Worm (Caenorhabditis elegans) whole organism, late embryonic: ENCODE results near the gene ctr-9.

Experiments
- F13H6.1 ChIP-seq: sonication (generic microtip); optimal IDR thresholded peaks from 2 replicates; lab custom pipeline; 2016; ENCODE audit warnings: missing genetic modification characterization, missing compliant biosample characterization
- K09A11.1 ChIP-seq: sonication (generic microtip); optimal IDR thresholded peaks from 2 replicates; lab custom pipeline; 2017; ENCODE audit warnings: antibody characterized with exemption, mild to moderate bottlenecking, missing genetic modification characterization, missing compliant biosample characterization; ENCODE audit not compliant: insufficient read depth
- Y22D7AL.16 ChIP-seq: sonication (generic microtip); optimal IDR thresholded peaks from 2 replicates; lab custom pipeline; 2016; ENCODE audit warnings: missing genetic modification characterization, missing compliant biosample characterization
- ahr-1 ChIP-seq: sonication (generic microtip); optimal IDR thresholded peaks from 2 replicates; lab custom pipeline; 2016; ENCODE audit warnings: missing genetic modification characterization, missing compliant biosample characterization
- ama-1 ChIP-seq: fragments of 150-350 bp; optimal IDR thresholded peaks from 2 replicates; lab custom pipeline; 2014
- ceh-14 ChIP-seq: sonication (generic microtip); optimal IDR thresholded peaks from 2 replicates; lab custom pipeline; 2016; ENCODE audit warnings: missing genotype, missing genetic modification characterization, missing compliant biosample characterization
- ceh-18 ChIP-seq: sonication (generic microtip); optimal IDR thresholded peaks from 2 replicates; lab custom pipeline; 2016; ENCODE audit warnings: missing genetic modification characterization, missing compliant biosample characterization
- ceh-19 ChIP-seq: fragments of 200-800 bp; sonication (Bioruptor generic); optimal IDR thresholded peaks from 2 replicates; lab custom pipeline; 2018; ENCODE audit warnings: mild to moderate bottlenecking, missing genetic modification characterization, missing compliant biosample characterization
- ceh-2 ChIP-seq: sonication (generic microtip); optimal IDR thresholded peaks from 2 replicates; lab custom pipeline; 2016; ENCODE audit warnings: missing genotype, missing genetic modification characterization, missing compliant biosample characterization
- ceh-22 ChIP-seq: sonication (generic microtip); optimal IDR thresholded peaks from 2 replicates; lab custom pipeline; 2017; ENCODE audit warnings: missing biosample characterization, missing genetic modification characterization
- ceh-30 ChIP-seq: fragments of 150-350 bp; optimal IDR thresholded peaks from 2 replicates; lab custom pipeline; 2014; ENCODE audit warnings: missing biosample characterization, missing genetic modification characterization
- ceh-31 ChIP-seq: sonication (generic microtip); optimal IDR thresholded peaks from 2 replicates; lab custom pipeline; 2016; ENCODE audit warnings: missing genetic modification characterization, missing compliant biosample characterization
- ceh-34 ChIP-seq: sonication (generic microtip); optimal IDR thresholded peaks from 2 replicates; lab custom pipeline; 2016; ENCODE audit warnings: mild to moderate bottlenecking, missing genetic modification characterization, missing compliant biosample characterization
- ceh-48 ChIP-seq: sonication (generic microtip); optimal IDR thresholded peaks from 2 replicates; lab custom pipeline; 2016; ENCODE audit warnings: missing genetic modification characterization, inconsistent platforms, missing compliant biosample characterization
- ceh-6 ChIP-seq: fragments of 200-800 bp; sonication (Bioruptor generic); optimal IDR thresholded peaks from 2 replicates; lab custom pipeline; 2018; ENCODE audit warnings: mild to moderate bottlenecking, missing genetic modification characterization, missing compliant biosample characterization
- ceh-9 ChIP-seq: sonication (generic microtip); optimal IDR thresholded peaks from 2 replicates; lab custom pipeline; 2016; ENCODE audit warnings: mild to moderate bottlenecking, missing genetic modification characterization, inconsistent platforms, missing compliant biosample characterization
- che-1 ChIP-seq: sonication (generic microtip); optimal IDR thresholded peaks from 2 replicates; lab custom pipeline; 2016; ENCODE audit warnings: mild to moderate bottlenecking, missing genetic modification characterization, missing compliant biosample characterization
- dmd-4 ChIP-seq: sonication (generic microtip); optimal IDR thresholded peaks from 2 replicates; lab custom pipeline; 2016; ENCODE audit warnings: borderline replicate concordance, missing genetic modification characterization, missing compliant biosample characterization
- dve-1 ChIP-seq: sonication (generic microtip); optimal IDR thresholded peaks from 2 replicates; lab custom pipeline; 2017; ENCODE audit warnings: antibody characterized with exemption, mild to moderate bottlenecking, missing genetic modification characterization, missing compliant biosample characterization
- elt-2 ChIP-seq: sonication (generic microtip); optimal IDR thresholded peaks from 2 replicates; lab custom pipeline; 2016; ENCODE audit warnings: missing genetic modification reagents, missing genetic modification characterization, missing compliant biosample characterization
- eyg-1 ChIP-seq: sonication (generic microtip); optimal IDR thresholded peaks from 2 replicates; lab custom pipeline; 2016; ENCODE audit warnings: missing genotype, missing genetic modification characterization, missing compliant biosample characterization
- fkh-10 ChIP-seq: fragments of 150-350 bp; optimal IDR thresholded peaks from 2 replicates; lab custom pipeline; 2014; ENCODE audit warnings: missing biosample characterization, missing genetic modification reagents, missing genetic modification characterization
- gmeb-2 ChIP-seq: sonication (generic microtip); optimal IDR thresholded peaks from 2 replicates; lab custom pipeline; 2016; ENCODE audit warnings: missing genetic modification characterization, inconsistent platforms, missing compliant biosample characterization
- hlh-13 ChIP-seq: fragments of 200-800 bp; sonication (Bioruptor generic); optimal IDR thresholded peaks from 2 replicates; lab custom pipeline; 2018; ENCODE audit warnings: mild to moderate bottlenecking, missing genetic modification characterization, missing compliant biosample characterization
- hlh-15 ChIP-seq: sonication (generic microtip); optimal IDR thresholded peaks from 2 replicates; lab custom pipeline; 2016; ENCODE audit warnings: missing genetic modification characterization, missing compliant biosample characterization
- hlh-30 ChIP-seq: sonication (generic microtip); optimal IDR thresholded peaks from 2 replicates; lab custom pipeline; 2017; ENCODE audit warnings: antibody characterized with exemption, missing genetic modification characterization, missing compliant biosample characterization; ENCODE audit not compliant: insufficient read depth
- hlh-6 ChIP-seq: sonication (generic microtip); optimal IDR thresholded peaks from 2 replicates; lab custom pipeline; 2016; ENCODE audit warnings: missing genotype, missing genetic modification characterization, missing compliant biosample characterization
- hlh-8 ChIP-seq: sonication (generic microtip); optimal IDR thresholded peaks from 2 replicates; lab custom pipeline; 2016; ENCODE audit warnings: missing genotype, missing genetic modification characterization, missing compliant biosample characterization
- lin-11 ChIP-seq: fragments of 200-800 bp; sonication (Bioruptor generic); optimal IDR thresholded peaks from 2 replicates; lab custom pipeline; 2018; ENCODE audit warnings: mild to moderate bottlenecking, missing genetic modification characterization, missing compliant biosample characterization
- mec-3 ChIP-seq: sonication (generic microtip); optimal IDR thresholded peaks from 2 replicates; lab custom pipeline; 2016; ENCODE audit warnings: borderline replicate concordance, missing genetic modification characterization, missing compliant biosample characterization
- nfya-1 ChIP-seq: sonication (generic microtip); optimal IDR thresholded peaks from 2 replicates; lab custom pipeline; 2017; ENCODE audit warnings: missing genetic modification characterization, mild to moderate bottlenecking, missing compliant biosample characterization, antibody characterized with exemption, moderate library complexity
- nhr-11 ChIP-seq: fragments of 150-350 bp; optimal IDR thresholded peaks from 2 replicates; lab custom pipeline; 2014; ENCODE audit warnings: missing biosample characterization, missing genetic modification characterization
- npax-4 ChIP-seq: sonication (generic microtip); optimal IDR thresholded peaks from 2 replicates; lab custom pipeline; 2016; ENCODE audit warnings: missing genetic modification characterization, missing compliant biosample characterization
- pag-3 ChIP-seq: sonication (generic microtip); optimal IDR thresholded peaks from 2 replicates; lab custom pipeline; 2016; ENCODE audit warnings: missing compliant biosample characterization, missing genetic modification characterization, borderline replicate concordance
- pat-9 ChIP-seq: fragments of 200-800 bp; sonication (Bioruptor generic); optimal IDR thresholded peaks from 2 replicates; lab custom pipeline; 2018; ENCODE audit warnings: mild to moderate bottlenecking, missing genetic modification characterization, moderate library complexity, missing compliant biosample characterization
- pax-1 ChIP-seq: fragments of 150-350 bp; optimal IDR thresholded peaks from 2 replicates; lab custom pipeline; 2014; ENCODE audit warnings: missing biosample characterization, missing genetic modification characterization
- pha-4 ChIP-seq: fragments of 150-350 bp; optimal IDR thresholded peaks from 2 replicates; lab custom pipeline; 2018; ENCODE audit warnings: missing biosample characterization, missing genetic modification reagents, missing genetic modification characterization
- pros-1 ChIP-seq: fragments of 150-350 bp; optimal IDR thresholded peaks from 2 replicates; lab custom pipeline; 2014; ENCODE audit warnings: missing biosample characterization, missing genetic modification reagents, missing genetic modification characterization
- rnt-1 ChIP-seq: sonication (generic microtip); optimal IDR thresholded peaks from 2 replicates; lab custom pipeline; 2016; ENCODE audit warnings: missing genetic modification characterization, missing compliant biosample characterization
- sdc-2 ChIP-seq: sonication (generic microtip); optimal IDR thresholded peaks from 2 replicates; lab custom pipeline; 2016; ENCODE audit warnings: missing genotype, missing genetic modification characterization, missing compliant biosample characterization
- sox-2 ChIP-seq: fragments of 200-800 bp; sonication (Bioruptor generic); IDR thresholded peaks from 2 replicates; pipeline ENCODE4 v1.3.6; 2022; ENCODE audit warnings: missing genetic modification reagents, missing genetic modification characterization, missing compliant biosample characterization
- syd-9 ChIP-seq: sonication (generic microtip); optimal IDR thresholded peaks from 2 replicates; lab custom pipeline; 2016; ENCODE audit warnings: mild to moderate bottlenecking, missing genetic modification characterization, moderate library complexity, missing compliant biosample characterization
- tbx-2 ChIP-seq: sonication (generic microtip); optimal IDR thresholded peaks from 2 replicates; lab custom pipeline; 2016; ENCODE audit warnings: missing genetic modification characterization, missing compliant biosample characterization
- tbx-7 ChIP-seq: sonication (generic microtip); optimal IDR thresholded peaks from 2 replicates; lab custom pipeline; 2016; ENCODE audit warnings: missing genotype, missing genetic modification characterization, missing compliant biosample characterization
- unc-3 ChIP-seq, 2 experiments: fragments of 200-800 bp in 1 of 2; sonication (Bioruptor generic) in 1 of 2; sonication (generic microtip) in 1 of 2; conservative IDR thresholded peaks in 1 of 2; optimal IDR thresholded peaks in 1 of 2; 2 replicates each; pipeline versions ENCODE4 v1.3.6 to Lab custom; 2016 to 2022; ENCODE audit warnings: missing compliant biosample characterization in 2 of 2, missing genetic modification characterization in 2 of 2, missing genetic modification reagents in 1 of 2
- unc-42 ChIP-seq: sonication (generic microtip); optimal IDR thresholded peaks from 2 replicates; lab custom pipeline; 2016; ENCODE audit warnings: missing genotype, missing genetic modification characterization, missing compliant biosample characterization
- unc-55 ChIP-seq: sonication (generic microtip); optimal IDR thresholded peaks from 2 replicates; lab custom pipeline; 2017; ENCODE audit warnings: missing biosample characterization, missing genetic modification reagents, missing genetic modification characterization
- unc-86 ChIP-seq: sonication (generic microtip); optimal IDR thresholded peaks from 2 replicates; lab custom pipeline; 2016; ENCODE audit warnings: missing genetic modification characterization, missing compliant biosample characterization

The ctr-9 gene

ce11 chrIII:9455980-9456658, 35.1 kb upstream of the ctr-9 start, which contains the start of the genes rheb-1 and spk-1 (continued):
- no peak for TF ChIP-seq pha-4
- no peak for TF ChIP-seq ahr-1 (tag; lab: Kevin White, UChicago)
- no peak for TF ChIP-seq fkh-10 (GFP tag; lab: Kevin White, UChicago)
- no peak for TF ChIP-seq npax-4 (tag; lab: Kevin White, UChicago)
- TF ChIP-seq ama-1 (lab: Kevin White, UChicago), result no peak
- TF ChIP-seq K09A11.1, result no peak
- no peak for TF ChIP-seq dmd-4 (tag; lab: Kevin White, UChicago)
- TF ChIP-seq hlh-15 (tag; lab: Kevin White, UChicago), result no peak
- TF ChIP-seq rnt-1 (tag; lab: Kevin White, UChicago), result no peak
- TF ChIP-seq ceh-19 (GFP tag; lab: Kevin White, UChicago), result no peak
- no peak for TF ChIP-seq ceh-14 (tag; lab: Kevin White, UChicago)
- no peak for TF ChIP-seq tbx-7 (tag; lab: Kevin White, UChicago)
- TF ChIP-seq gmeb-2, result no peak
- peak; percentile 83 for TF ChIP-seq hlh-30 (tag; lab: Kevin White, UChicago)
- no peak for TF ChIP-seq hlh-8 (tag; lab: Kevin White, UChicago)
- no peak for TF ChIP-seq unc-3 (GFP tag; conservative IDR thresholded peaks at IDR 0.05; lab: Robert Waterston, UW)
- TF ChIP-seq unc-3 (tag; optimal IDR thresholded peaks at IDR 0.05; lab: Kevin White, UChicago), result no peak
- peak; percentile 85 for TF ChIP-seq elt-2 (tag; lab: Kevin White, UChicago)
- peak; percentile 5 for TF ChIP-seq unc-42 (tag; lab: Kevin White, UChicago)
- TF ChIP-seq unc-86, result no peak
- no peak for TF ChIP-seq lin-11 (tag; lab: Kevin White, UChicago)
- TF ChIP-seq nfya-1 (tag; lab: Kevin White, UChicago), result peak; percentile 77
- TF ChIP-seq syd-9, result peak; percentile 26
- no peak for TF ChIP-seq sdc-2 (tag; lab: Kevin White, UChicago)
- no peak for TF ChIP-seq mec-3
- TF ChIP-seq hlh-13 (GFP tag; lab: Kevin White, UChicago), result no peak
- TF ChIP-seq sox-2, result no peak
- no peak for TF ChIP-seq ceh-9 (tag; lab: Kevin White, UChicago)
- TF ChIP-seq ceh-48 (tag; lab: Kevin White, UChicago), result peak; percentile 94
- TF ChIP-seq dve-1 (tag; lab: Kevin White, UChicago), result peak; percentile 31
- TF ChIP-seq pax-1 (tag; lab: Kevin White, UChicago), result no peak
- TF ChIP-seq ceh-22 (tag; lab: Kevin White, UChicago), result no peak
- TF ChIP-seq pros-1 (tag; lab: Kevin White, UChicago), result no peak
- no peak for TF ChIP-seq pag-3
- TF ChIP-seq ceh-6 (GFP tag; lab: Kevin White, UChicago), result no peak
- peak; percentile 45 for TF ChIP-seq ceh-31 (tag; lab: Kevin White, UChicago)
- TF ChIP-seq che-1 (tag; lab: Kevin White, UChicago), result peak; percentile 34
- TF ChIP-seq, all 69 proteins: peak for 15

ce11 chrIII:9457192-9458103, 33.7 kb upstream of the ctr-9 start:
- TF ChIP-seq tbx-2 (tag; lab: Kevin White, UChicago), result peak; percentile 36
- TF ChIP-seq syd-9, result no peak
- no peak for TF ChIP-seq ama-1 (lab: Kevin White, UChicago)
- peak; percentile 77 for TF ChIP-seq ceh-18 (tag; lab: Kevin White, UChicago)
- TF ChIP-seq hlh-6 (tag; lab: Kevin White, UChicago), result no peak
- no peak for TF ChIP-seq ceh-19 (GFP tag; lab: Kevin White, UChicago)
- no peak for TF ChIP-seq eyg-1 (tag; lab: Kevin White, UChicago)
- TF ChIP-seq pat-9 (tag; lab: Kevin White, UChicago), result no peak
- TF ChIP-seq sox-2, result no peak
- TF ChIP-seq ceh-34 (tag; lab: Kevin White, UChicago), result peak; percentile 49
- peak; percentile 44 for TF ChIP-seq nfya-1 (tag; lab: Kevin White, UChicago)
- no peak for TF ChIP-seq ceh-30 (tag; lab: Kevin White, UChicago)
- TF ChIP-seq ceh-2 (tag; lab: Kevin White, UChicago), result no peak
- no peak for TF ChIP-seq unc-42 (tag; lab: Kevin White, UChicago)
- TF ChIP-seq unc-55 (GFP tag; lab: Kevin White, UChicago), result peak; percentile 85
- no peak for TF ChIP-seq nhr-11 (tag; lab: Kevin White, UChicago)
- TF ChIP-seq F13H6.1 (tag; lab: Kevin White, UChicago), result no peak
- no peak for TF ChIP-seq hlh-8 (tag; lab: Kevin White, UChicago)
- TF ChIP-seq rnt-1 (tag; lab: Kevin White, UChicago), result peak; percentile 29
- TF ChIP-seq Y22D7AL.16 (tag; lab: Kevin White, UChicago), result no peak
